Fruit fly (Drosophila melanogaster) whole organism, embryonic: ENCODE measurements around the gene RPA1.

Source experiments
- Adf1 ChIP-seq: fragments of 200-800 bp; sonication (Bioruptor generic); IDR thresholded peaks from 2 replicates; pipeline ENCODE4 v1.3.6; 2022; ENCODE audit warnings: missing biosample characterization, missing genetic modification characterization
- CG10366 ChIP-seq: fragments of 200-800 bp; sonication (Bioruptor generic); IDR thresholded peaks from 2 replicates; pipeline ENCODE4 v1.3.6; 2022; ENCODE audit warnings: missing biosample characterization, missing genetic modification characterization
- CG13296 ChIP-seq: fragments of 200-800 bp; sonication (Bioruptor generic); optimal IDR thresholded peaks from 3 replicates; lab custom pipeline; 2018; ENCODE audit warnings: missing biosample characterization, mild to moderate bottlenecking, missing genetic modification characterization
- CG13424 ChIP-seq: fragments of 200-800 bp; sonication (Bioruptor generic); optimal IDR thresholded peaks from 2 replicates; lab custom pipeline; 2019; ENCODE audit warnings: missing biosample characterization, mild to moderate bottlenecking, missing genetic modification characterization, moderate library complexity
- CG13624 ChIP-seq: fragments of 200-800 bp; sonication (Bioruptor generic); optimal IDR thresholded peaks from 2 replicates; lab custom pipeline; 2016; ENCODE audit warnings: missing biosample characterization, missing genetic modification characterization
- CG13894 ChIP-seq: fragments of 200-800 bp; sonication (Bioruptor generic); optimal IDR thresholded peaks from 3 replicates; lab custom pipeline; 2018; ENCODE audit warnings: missing biosample characterization, mild to moderate bottlenecking, missing genetic modification characterization, moderate library complexity
- CG14050 ChIP-seq: fragments of 200-800 bp; sonication (Bioruptor generic); IDR thresholded peaks from 3 replicates; pipeline ENCODE4 v1.3.6; 2022; ENCODE audit warnings: missing biosample characterization, missing genetic modification characterization
- CG15696 ChIP-seq: fragments of 200-800 bp; sonication (Bioruptor generic); optimal IDR thresholded peaks from 2 replicates; lab custom pipeline; 2019; ENCODE audit warnings: missing biosample characterization, mild to moderate bottlenecking, missing genetic modification characterization, moderate library complexity
- CG1603 ChIP-seq: fragments of 200-800 bp; sonication (Bioruptor generic); optimal IDR thresholded peaks from 2 replicates; lab custom pipeline; 2019; ENCODE audit warnings: missing biosample characterization, mild to moderate bottlenecking, missing genetic modification characterization, moderate library complexity
- CG17359 ChIP-seq: fragments of 200-800 bp; sonication (Bioruptor generic); optimal IDR thresholded peaks from 3 replicates; lab custom pipeline; 2018; ENCODE audit warnings: missing biosample characterization, mild to moderate bottlenecking, missing genetic modification characterization, moderate library complexity
- CG17385 ChIP-seq: fragments of 200-800 bp; sonication (Bioruptor generic); optimal IDR thresholded peaks from 3 replicates; lab custom pipeline; 2018; ENCODE audit warnings: missing biosample characterization, mild to moderate bottlenecking, missing genetic modification characterization
- CG2120 ChIP-seq: fragments of 200-800 bp; sonication (Bioruptor generic); optimal IDR thresholded peaks from 3 replicates; lab custom pipeline; 2016; ENCODE audit warnings: missing biosample characterization, missing genetic modification characterization
- CG2199 ChIP-seq: fragments of 200-800 bp; sonication (Bioruptor generic); IDR thresholded peaks from 3 replicates; pipeline ENCODE4 v1.3.6; 2022; ENCODE audit warnings: missing biosample characterization, missing genetic modification characterization
- CG33557 ChIP-seq: fragments of 200-800 bp; sonication (Bioruptor generic); optimal IDR thresholded peaks from 2 replicates; lab custom pipeline; 2019; ENCODE audit warnings: missing biosample characterization, mild to moderate bottlenecking, missing genetic modification characterization, moderate library complexity
- CG34376 ChIP-seq: fragments of 200-800 bp; sonication (Bioruptor generic); optimal IDR thresholded peaks from 2 replicates; lab custom pipeline; 2018; ENCODE audit warnings: missing biosample characterization, mild to moderate bottlenecking, missing genetic modification characterization
- CG43689 ChIP-seq: fragments of 200-800 bp; sonication (Bioruptor generic); IDR thresholded peaks from 2 replicates; pipeline ENCODE4 v1.3.6; 2022; ENCODE audit warnings: missing biosample characterization, missing genetic modification characterization
- CG4730 ChIP-seq: fragments of 200-800 bp; sonication (Bioruptor generic); IDR thresholded peaks from 2 replicates; pipeline ENCODE4 v1.3.6; 2022; ENCODE audit warnings: missing biosample characterization, missing genetic modification characterization
- CG5953 ChIP-seq: fragments of 200-800 bp; sonication (Bioruptor generic); IDR thresholded peaks from 2 replicates; pipeline ENCODE4 v1.3.6; 2022; ENCODE audit warnings: missing biosample characterization, missing genetic modification characterization
- CG7271 ChIP-seq: fragments of 200-800 bp; sonication (Bioruptor generic); optimal IDR thresholded peaks from 2 replicates; lab custom pipeline; 2018; ENCODE audit warnings: missing biosample characterization, mild to moderate bottlenecking, missing genetic modification characterization, moderate library complexity
- CG7839 ChIP-seq: fragments of 200-800 bp; sonication (Bioruptor generic); optimal IDR thresholded peaks from 3 replicates; lab custom pipeline; 2018; ENCODE audit warnings: missing biosample characterization, mild to moderate bottlenecking, missing genetic modification characterization, moderate library complexity
- CG8924 ChIP-seq: fragments of 200-800 bp; optimal IDR thresholded peaks from 3 replicates; lab custom pipeline; 2019; ENCODE audit warnings: missing biosample characterization, mild to moderate bottlenecking, missing genetic modification characterization, moderate library complexity
- Camta ChIP-seq: fragments of 200-800 bp; sonication (Bioruptor generic); optimal IDR thresholded peaks from 2 replicates; lab custom pipeline; 2016; ENCODE audit warnings: missing biosample characterization, missing genetic modification characterization
- Dbx ChIP-seq: fragments of 200-800 bp; sonication (Bioruptor generic); IDR thresholded peaks from 3 replicates; pipeline ENCODE4 v1.3.6; 2022; ENCODE audit warnings: missing biosample characterization, missing genetic modification characterization
- HLH3B ChIP-seq: fragments of 200-800 bp; sonication (Bioruptor generic); IDR thresholded peaks from 2 replicates; pipeline ENCODE4 v1.3.6; 2022; ENCODE audit warnings: missing biosample characterization, missing genetic modification characterization
- MESR4 ChIP-seq: fragments of 200-800 bp; sonication (Bioruptor generic); optimal IDR thresholded peaks from 2 replicates; lab custom pipeline; 2018; ENCODE audit warnings: missing biosample characterization, mild to moderate bottlenecking, missing genetic modification characterization, moderate library complexity
- Meics ChIP-seq: fragments of 200-800 bp; sonication (Bioruptor generic); optimal IDR thresholded peaks from 2 replicates; lab custom pipeline; 2017; ENCODE audit warnings: missing biosample characterization, mild to moderate bottlenecking, missing genetic modification characterization
- NFAT ChIP-seq: fragments of 200-800 bp; sonication (Bioruptor generic); IDR thresholded peaks from 2 replicates; pipeline ENCODE4 v1.3.6; 2022; ENCODE audit warnings: missing biosample characterization, missing genetic modification characterization
- Opbp ChIP-seq: fragments of 200-800 bp; sonication (Bioruptor generic); IDR thresholded peaks from 3 replicates; pipeline ENCODE4 v1.3.6; 2022; ENCODE audit warnings: missing biosample characterization, missing genetic modification characterization; ENCODE audit not compliant: partially characterized antibody
- Pdp1 ChIP-seq, 2 experiments: fragments of 200-800 bp; sonication (Bioruptor generic); optimal IDR thresholded peaks; 3 replicates each; lab custom pipeline; 2016; ENCODE audit warnings: missing biosample characterization in 2 of 2, missing genetic modification characterization in 2 of 2, mild to moderate bottlenecking in 1 of 2, moderate library complexity in 1 of 2
- Poxn ChIP-seq: fragments of 200-800 bp; sonication (Bioruptor generic); IDR thresholded peaks from 2 replicates; pipeline ENCODE4 v1.3.6; 2022; ENCODE audit warnings: missing biosample characterization, missing genetic modification characterization
- Rfx ChIP-seq: fragments of 200-800 bp; sonication (Bioruptor generic); IDR thresholded peaks from 2 replicates; pipeline ENCODE4 v1.3.6; 2022; ENCODE audit warnings: missing biosample characterization, missing genetic modification characterization
- Stat92E ChIP-seq, 3 experiments: fragments of >200 bp in 2 of 3; fragments of 200-800 bp in 1 of 3; sonication (Bioruptor generic) in 1 of 3; optimal IDR thresholded peaks; 2 replicates each; lab custom pipeline; 2017 to 2019; ENCODE audit warnings: missing biosample characterization in 3 of 3, missing genetic modification characterization in 3 of 3, mild to moderate bottlenecking in 1 of 3, moderate library complexity in 1 of 3
- TFAM ChIP-seq: fragments of 200-800 bp; sonication (Bioruptor generic); optimal IDR thresholded peaks from 2 replicates; lab custom pipeline; 2017; ENCODE audit warnings: missing biosample characterization, missing genetic modification characterization, inconsistent platforms
- Taf1 ChIP-seq: fragments of 200-800 bp; sonication (Bioruptor generic); IDR thresholded peaks from 2 replicates; pipeline ENCODE4 v1.3.6; 2022; ENCODE audit warnings: missing biosample characterization, missing genetic modification characterization
- ci ChIP-seq: fragments of 200-800 bp; sonication (Bioruptor generic); IDR thresholded peaks from 3 replicates; pipeline ENCODE4 v1.3.6; 2022; ENCODE audit warnings: missing biosample characterization, missing genetic modification characterization
- dati ChIP-seq: fragments of 200-800 bp; sonication (Bioruptor generic); IDR thresholded peaks from 2 replicates; pipeline ENCODE4 v1.3.6; 2022; ENCODE audit warnings: missing biosample characterization, missing genetic modification characterization
- dm ChIP-seq: fragments of 200-800 bp; sonication (Bioruptor generic); optimal IDR thresholded peaks from 3 replicates; lab custom pipeline; 2016; ENCODE audit warnings: missing biosample characterization, missing genetic modification characterization
- ewg ChIP-seq: fragments of 200-800 bp; sonication (Bioruptor generic); optimal IDR thresholded peaks from 3 replicates; lab custom pipeline; 2017; ENCODE audit warnings: mild to moderate bottlenecking, missing biosample characterization, missing genetic modification reagents, missing genetic modification characterization
- fd64A ChIP-seq: fragments of 200-800 bp; sonication (Bioruptor generic); optimal IDR thresholded peaks from 3 replicates; lab custom pipeline; 2018; ENCODE audit warnings: missing biosample characterization, mild to moderate bottlenecking, missing genetic modification characterization
- fu2 ChIP-seq: fragments of 200-800 bp; sonication (Bioruptor generic); optimal IDR thresholded peaks from 2 replicates; lab custom pipeline; 2016; ENCODE audit warnings: missing biosample characterization, missing genetic modification characterization
- grn ChIP-seq: fragments of 200-800 bp; sonication (Bioruptor generic); optimal IDR thresholded peaks from 3 replicates; lab custom pipeline; 2017; ENCODE audit warnings: missing biosample characterization, missing genetic modification characterization
- gro ChIP-seq: fragments of 200-800 bp; sonication (Bioruptor generic); optimal IDR thresholded peaks from 2 replicates; lab custom pipeline; 2016; ENCODE audit warnings: missing biosample characterization, missing genetic modification characterization
- pros ChIP-seq: fragments of 200-800 bp; sonication (Bioruptor generic); optimal IDR thresholded peaks from 3 replicates; lab custom pipeline; 2019; ENCODE audit warnings: missing biosample characterization, mild to moderate bottlenecking, missing genetic modification characterization, moderate library complexity
- pum ChIP-seq: fragments of 200-800 bp; sonication (Bioruptor generic); optimal IDR thresholded peaks from 2 replicates; lab custom pipeline; 2016; ENCODE audit warnings: missing biosample characterization, missing genetic modification characterization
- ro ChIP-seq: fragments of 200-800 bp; sonication (Bioruptor generic); IDR thresholded peaks from 2 replicates; pipeline ENCODE4 v1.3.6; 2022; ENCODE audit warnings: missing biosample characterization, missing genetic modification characterization
- salm ChIP-seq: fragments of 200-800 bp; sonication (Bioruptor generic); optimal IDR thresholded peaks from 2 replicates; lab custom pipeline; 2018; ENCODE audit warnings: missing biosample characterization, mild to moderate bottlenecking, missing genetic modification characterization
- so ChIP-seq: fragments of 200-800 bp; sonication (Bioruptor generic); IDR thresholded peaks from 3 replicates; pipeline ENCODE4 v1.3.6; 2022; ENCODE audit warnings: missing biosample characterization, missing genetic modification characterization
- tgo ChIP-seq: fragments of 200-800 bp; sonication (Bioruptor generic); IDR thresholded peaks from 3 replicates; pipeline ENCODE4 v1.3.6; 2022; ENCODE audit warnings: missing biosample characterization, missing genetic modification characterization
- trh ChIP-seq: fragments of 200-800 bp; sonication (Bioruptor generic); optimal IDR thresholded peaks from 2 replicates; lab custom pipeline; 2016; ENCODE audit warnings: missing biosample characterization, missing genetic modification characterization

Gene RPA1

dm6 chr3R:8305110-8305509 lies 40.9 kb upstream of the RPA1 start, which contains the start of gene Sgt1 (continued):
- no peak for TF ChIP-seq CG15696 (tag; lab: Kevin White, UChicago)

DNA sequence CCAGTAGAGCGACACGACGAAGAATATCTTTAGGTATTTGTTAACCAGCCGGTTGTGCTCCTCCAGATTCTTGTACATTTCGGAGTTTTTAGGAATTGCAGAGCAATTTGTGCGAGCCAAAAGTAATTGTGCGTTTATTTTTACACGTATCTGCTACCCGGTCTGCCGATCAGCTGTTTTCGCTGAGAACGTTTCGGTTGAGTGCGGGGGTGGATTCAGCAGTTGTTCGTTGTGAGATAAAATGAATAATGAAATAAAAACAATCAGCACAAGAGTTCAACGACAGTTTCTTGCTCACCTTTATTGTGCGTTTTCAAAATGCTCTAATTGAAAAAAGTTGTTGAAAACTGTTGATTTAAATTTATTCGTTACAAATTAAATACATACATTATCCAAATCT lies 39.6 kb upstream of the RPA1 start, which contains the start of gene nac:
Gene nac (minus strand): TSS at position 176 of the 400 bp plus-strand sequence.
- TF ChIP-seq CG34376 (GFP tag; lab: Kevin White, UChicago) (peak; percentile 65), CG1603 (tag; lab: Kevin White, UChicago) (peak; percentile 9), so (GFP tag; lab: Robert Waterston, UW) (0 out of 3 replicates have a peak, but pooled peaks have one; percentile 12), fd64A (GFP tag; lab: Kevin White, UChicago) (no peak), Meics (GFP tag; lab: Kevin White, UChicago) (peak; percentile 10), trh (GFP tag; lab: Kevin White, UChicago) (no peak), pros (GFP tag; lab: Kevin White, UChicago) (no peak), pum (GFP tag; lab: Kevin White, UChicago) (no peak), gro (GFP tag; lab: Kevin White, UChicago) (no peak), CG13894 (tag; lab: Kevin White, UChicago) (no peak), Camta (GFP tag; lab: Kevin White, UChicago) (no peak), CG4730 (no peak), Rfx (GFP tag; lab: Robert Waterston, UW) (peak; percentile 40; the same call in 1 of the 2 replicates), ro (GFP tag; lab: Robert Waterston, UW) (no peak), dati (GFP tag; lab: Robert Waterston, UW) (no peak), CG2120 (GFP tag; lab: Kevin White, UChicago) (peak; percentile 34), NFAT (GFP tag; lab: Robert Waterston, UW) (peak; percentile 37), CG13424 (no peak), CG17359 (no peak), tgo (GFP tag; lab: Robert Waterston, UW) (no peak), Dbx (GFP tag; lab: Robert Waterston, UW) (0 out of 3 replicates have a peak, but pooled peaks have one; percentile 36), ewg (GFP tag; lab: Kevin White, UChicago) (no peak), grn (no peak), salm (tag; lab: Kevin White, UChicago) (no peak), dm (GFP tag; lab: Kevin White, UChicago) (no peak), ci (0 out of 3 replicates have a peak, but pooled peaks have one; percentile 36), CG13296 (no peak), Stat92E (GFP tag; optimal IDR thresholded peaks at IDR 0.05; lab: Kevin White, UChicago) (no peak), CG33557 (no peak), CG10366 (GFP tag; lab: Robert Waterston, UW) (0 out of 2 replicates have a peak, but pooled peaks have one; percentile 20), HLH3B (GFP tag; lab: Robert Waterston, UW) (peak; percentile 19; the same call in 1 of the 2 replicates), CG8924 (no peak), Pdp1 (GFP tag; optimal IDR thresholded peaks at IDR 0.05; lab: Kevin White, UChicago) (peak in 1 of 2 experiments; percentile 21), CG14050 (GFP tag; lab: Robert Waterston, UW) (no peak), CG7839 (tag; lab: Kevin White, UChicago) (peak; percentile 5), CG43689 (GFP tag; lab: Robert Waterston, UW) (no peak), CG13624 (GFP tag; lab: Kevin White, UChicago) (peak; percentile 28), Poxn (GFP tag; lab: Robert Waterston, UW) (no peak), TFAM (GFP tag; lab: Kevin White, UChicago) (no peak), CG7271 (tag; lab: Kevin White, UChicago) (no peak), MESR4 (GFP tag; lab: Kevin White, UChicago) (peak; percentile 41), CG5953 (no peak), CG17385 (GFP tag; lab: Kevin White, UChicago) (peak; percentile 12), Opbp (GFP tag; lab: Robert Waterston, UW) (no peak), fu2 (no peak), CG2199 (peak; percentile 26; the same call in 1 of the 3 replicates), Adf1 (GFP tag; lab: Robert Waterston, UW) (no peak), Taf1 (GFP tag; lab: Robert Waterston, UW) (no peak)
